Worm (Caenorhabditis elegans): ENCODE results near the gene K11H12.3.

The K11H12.3 gene

ce11 chrIV:664122-664521, 9.2 kb downstream of the K11H12.3 start:
- TF ChIP-seq unc-55 (GFP tag; optimal IDR thresholded peaks at IDR 0.05) (peak; percentile 41), C38D4.7 (GFP tag; optimal IDR thresholded peaks at IDR 0.05) (no peak)

- no peak for TF ChIP-seq ceh-18 (tag; optimal IDR thresholded peaks at IDR 0.05)
- TF ChIP-seq unc-55 (GFP tag; optimal IDR thresholded peaks at IDR 0.05) = peak; percentile 68
Measured at ce11 chrIV:661623-662022, 11.7 kb downstream of the K11H12.3 start.

ce11 chrIV:659585-659984, 13.7 kb downstream of the K11H12.3 start:
- TF ChIP-seq unc-42 (tag; optimal IDR thresholded peaks at IDR 0.05) = peak; percentile 67
- TF ChIP-seq ceh-18 (tag; optimal IDR thresholded peaks at IDR 0.05) = peak; percentile 12
- no peak for TF ChIP-seq ceh-22 (tag; optimal IDR thresholded peaks at IDR 0.05)

- no peak for TF ChIP-seq pag-3 (tag; optimal IDR thresholded peaks at IDR 0.05; ENCODE audit: borderline replicate concordance)
- no peak for TF ChIP-seq hlh-30 (tag; optimal IDR thresholded peaks at IDR 0.05; ENCODE audit: insufficient read depth)
- TF ChIP-seq che-1 (tag; optimal IDR thresholded peaks at IDR 0.05) = no peak
- no peak for TF ChIP-seq ceh-22 (tag; optimal IDR thresholded peaks at IDR 0.05)
- TF ChIP-seq fax-1 (tag; optimal IDR thresholded peaks at IDR 0.05) = no peak
- no peak for TF ChIP-seq pqm-1 (tag; optimal IDR thresholded peaks at IDR 0.05)
- TF ChIP-seq ref-2 (tag; optimal IDR thresholded peaks at IDR 0.05) = no peak
- TF ChIP-seq ceh-9 (tag; optimal IDR thresholded peaks at IDR 0.05) = no peak
- no peak for TF ChIP-seq C38D4.7 (GFP tag; optimal IDR thresholded peaks at IDR 0.05)
- TF ChIP-seq syd-9 (tag; optimal IDR thresholded peaks at IDR 0.05) = no peak
- no peak for TF ChIP-seq K02D7.2 (tag; optimal IDR thresholded peaks at IDR 0.05)
- no peak for TF ChIP-seq npax-4 (tag; optimal IDR thresholded peaks at IDR 0.05)
- TF ChIP-seq ztf-16 (tag; optimal IDR thresholded peaks at IDR 0.05) = no peak
- no peak for TF ChIP-seq F13H6.1 (tag; optimal IDR thresholded peaks at IDR 0.05)
- TF ChIP-seq ttx-3 (tag; optimal IDR thresholded peaks at IDR 0.05) = no peak
- no peak for TF ChIP-seq pha-2 (tag; optimal IDR thresholded peaks at IDR 0.05)
- TF ChIP-seq ceh-48 (tag; optimal IDR thresholded peaks at IDR 0.05) = no peak
- TF ChIP-seq pros-1 (tag; optimal IDR thresholded peaks at IDR 0.05) = no peak
- no peak for TF ChIP-seq elt-4 (tag; optimal IDR thresholded peaks at IDR 0.05)
- TF ChIP-seq pat-9 (tag; optimal IDR thresholded peaks at IDR 0.05) = no peak
Measured at ce11 chrIV:658497-659177, 14.6 kb downstream of the K11H12.3 start.

- TF ChIP-seq hlh-30 (tag; optimal IDR thresholded peaks at IDR 0.05; ENCODE audit: insufficient read depth) (peak; percentile 20), Y22D7AL.16 (tag; optimal IDR thresholded peaks at IDR 0.05) (peak; percentile 15), ceh-19 (GFP tag; optimal IDR thresholded peaks at IDR 0.05) (no peak), nfya-1 (tag; optimal IDR thresholded peaks at IDR 0.05) (peak; percentile 25), ets-4 (tag; optimal IDR thresholded peaks at IDR 0.05) (no peak), ceh-14 (tag; optimal IDR thresholded peaks at IDR 0.05) (no peak), ceh-34 (tag; optimal IDR thresholded peaks at IDR 0.05) (peak; percentile 63)
Measured at ce11 chrIV:657932-658331, 15.3 kb downstream of the K11H12.3 start.

ce11 chrIV:657046-657445, 16.2 kb downstream of the K11H12.3 start:
- no peak for TF ChIP-seq ceh-22 (tag; optimal IDR thresholded peaks at IDR 0.05)
- TF ChIP-seq unc-86 (tag; optimal IDR thresholded peaks at IDR 0.05) = no peak
- no peak for TF ChIP-seq nhr-11 (tag; optimal IDR thresholded peaks at IDR 0.05)
- no peak for TF ChIP-seq hlh-15 (tag; optimal IDR thresholded peaks at IDR 0.05)
